Fruit fly (Drosophila melanogaster) whole organism: ENCODE results near the gene CrebA.

ENCODE experiments used
- CG8478 ChIP-seq: fragments of >200 bp; optimal IDR thresholded peaks from 2 replicates; lab custom pipeline; 2018; ENCODE audit warnings: inconsistent platforms
- Dll ChIP-seq: fragments of >200 bp; optimal IDR thresholded peaks from 2 replicates; lab custom pipeline; 2017
- pan ChIP-seq: fragments of >200 bp; optimal IDR thresholded peaks from 2 replicates; lab custom pipeline; 2017
- psq ChIP-seq: fragments of >200 bp; optimal IDR thresholded peaks from 2 replicates; lab custom pipeline; 2017

dm6 chr3L:15502256-15502655 is 32.9 kb upstream of the CrebA start:
- TF ChIP-seq pan (lab: Kevin White, UChicago) (no peak), psq (no peak), CG8478 (no peak), Dll (lab: Kevin White, UChicago) (no peak)
